Worm (Caenorhabditis elegans): ENCODE data around the gene nspd-4.

The nspd-4 gene

ce11 chrII:4883412-4883811, 41.0 kb downstream of the nspd-4 start, which contains the start of gene gst-8:
TSS of gene gst-8 (plus strand) at chrII:4883712.
- TF ChIP-seq tab-1 (GFP tag; IDR thresholded peaks at IDR 0.05) (no peak), ztf-23 (GFP tag; IDR thresholded peaks at IDR 0.05) (no peak)

DNA sequence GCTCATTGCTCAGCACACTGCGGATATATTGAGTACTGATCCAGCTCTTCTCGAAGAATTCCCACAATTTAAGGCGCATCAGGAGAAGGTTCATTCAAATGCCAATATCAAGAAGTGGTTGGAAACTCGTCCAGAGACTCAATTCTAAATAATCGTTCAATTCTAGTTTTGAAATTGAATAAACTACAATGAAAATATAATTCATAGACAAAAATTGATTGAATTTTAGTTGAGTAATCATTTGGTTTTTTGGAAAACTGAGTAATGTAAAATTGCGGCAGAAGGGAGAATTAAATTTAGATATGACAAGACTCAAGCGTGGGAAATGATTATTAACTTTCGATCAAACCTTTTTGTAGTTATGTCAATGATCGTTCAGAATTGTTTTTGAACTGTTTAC, 42.0 kb downstream of the nspd-4 start:
- TF ChIP-seq flt-1 (GFP tag; IDR thresholded peaks at IDR 0.05) (no peak), cog-1 (tag; optimal IDR thresholded peaks at IDR 0.05) (no peak), ref-1 (GFP tag; conservative IDR thresholded peaks at IDR 0.05) (no peak), tab-1 (GFP tag; IDR thresholded peaks at IDR 0.05) (no peak), T22C8.4 (GFP tag; IDR thresholded peaks at IDR 0.05) (no peak), klf-2 (GFP tag; conservative IDR thresholded peaks at IDR 0.05) (no peak), ztf-29 (GFP tag; IDR thresholded peaks at IDR 0.05) (no peak)

DNA sequence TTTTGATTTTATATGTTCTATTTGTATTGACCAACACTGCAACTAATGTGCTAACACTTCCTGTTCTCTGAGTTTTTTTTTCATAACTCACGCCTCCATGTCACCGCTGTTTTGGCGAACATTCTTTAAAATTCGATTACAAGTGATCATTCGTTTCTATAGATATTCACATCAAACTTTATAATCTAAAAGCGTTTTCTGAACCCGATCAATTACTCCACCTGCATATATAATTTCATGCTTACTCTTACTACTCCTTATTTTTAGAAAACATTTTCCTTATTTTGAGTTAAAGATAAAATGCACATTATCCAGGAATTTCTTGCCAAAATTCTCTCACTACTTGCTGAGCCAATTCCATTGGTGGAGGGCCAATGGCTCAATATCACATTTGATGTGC, 43.6 kb downstream of the nspd-4 start, which contains the start of gene R05F9.7:
R05F9.7 (plus strand) TSS at position 301 of the 400 bp plus-strand sequence.
- TF ChIP-seq flt-1 (GFP tag; IDR thresholded peaks at IDR 0.05) (no peak), T22C8.4 (GFP tag; IDR thresholded peaks at IDR 0.05) (no peak), tab-1 (GFP tag; IDR thresholded peaks at IDR 0.05) (no peak), ref-1 (GFP tag; conservative IDR thresholded peaks at IDR 0.05) (no peak), ztf-29 (GFP tag; IDR thresholded peaks at IDR 0.05) (no peak), klf-2 (GFP tag; conservative IDR thresholded peaks at IDR 0.05) (no peak), ztf-23 (GFP tag; IDR thresholded peaks at IDR 0.05) (no peak), med-1 (GFP tag; optimal IDR thresholded peaks at IDR 0.05; ENCODE audit: insufficient read depth) (no peak), cog-1 (tag; optimal IDR thresholded peaks at IDR 0.05) (no peak)

DNA sequence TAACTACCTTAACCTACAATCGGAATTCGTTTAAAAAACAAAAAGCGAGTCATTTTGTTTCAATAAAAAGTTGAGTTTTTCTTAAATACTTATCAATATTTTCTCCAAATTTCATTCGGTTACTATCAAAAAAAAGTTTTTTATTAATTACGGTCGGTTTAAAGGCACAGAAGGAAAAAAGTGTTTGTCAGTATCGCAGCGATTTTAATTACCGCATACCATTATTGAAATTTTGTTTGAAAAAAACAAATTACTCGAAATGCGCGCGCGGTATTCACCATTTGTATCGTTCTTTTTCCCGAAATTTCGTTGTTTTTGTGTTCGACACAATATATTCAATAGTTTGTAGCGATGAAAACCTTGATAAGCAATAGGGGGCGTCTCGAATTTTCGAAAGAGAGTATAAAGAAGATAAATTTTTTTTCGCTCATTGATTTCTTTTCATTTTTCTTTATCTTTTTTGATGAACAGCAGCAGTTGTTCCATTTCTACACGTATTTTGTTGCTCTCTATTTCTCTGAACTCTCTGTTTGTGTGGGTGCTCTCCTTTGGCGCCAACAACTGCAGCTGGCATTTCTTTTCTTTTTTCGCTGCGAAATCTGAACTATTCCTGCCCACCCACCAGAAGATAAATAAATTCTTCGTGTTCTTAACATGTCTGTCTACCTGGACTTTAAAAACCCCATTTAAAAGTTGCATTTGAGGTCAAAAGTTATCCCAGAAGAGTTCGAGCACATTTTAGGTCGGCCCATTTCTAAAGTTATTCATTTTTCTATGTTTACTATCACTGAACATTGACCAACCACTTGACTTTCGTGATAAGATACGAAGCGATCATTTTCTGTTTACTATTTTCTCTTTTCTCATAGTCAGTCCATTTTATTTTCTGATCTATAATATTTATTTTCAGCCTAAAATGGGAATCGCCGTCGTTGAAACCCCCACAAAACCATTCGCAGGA, 46.4 kb downstream of the nspd-4 start, which contains the start of gene pgm-1:
pgm-1 (plus strand) TSS at position 911 of the 961 bp plus-strand sequence.
- TF ChIP-seq cog-1 (tag; optimal IDR thresholded peaks at IDR 0.05) (no peak), flt-1 (GFP tag; IDR thresholded peaks at IDR 0.05) (no peak), tab-1 (GFP tag; IDR thresholded peaks at IDR 0.05) (no peak), ztf-29 (GFP tag; IDR thresholded peaks at IDR 0.05) (no peak), klf-2 (GFP tag; conservative IDR thresholded peaks at IDR 0.05) (no peak), ref-1 (GFP tag; conservative IDR thresholded peaks at IDR 0.05) (no peak), T22C8.4 (GFP tag; IDR thresholded peaks at IDR 0.05) (no peak), ztf-23 (GFP tag; IDR thresholded peaks at IDR 0.05) (no peak), med-1 (GFP tag; optimal IDR thresholded peaks at IDR 0.05; ENCODE audit: insufficient read depth) (no peak)

DNA sequence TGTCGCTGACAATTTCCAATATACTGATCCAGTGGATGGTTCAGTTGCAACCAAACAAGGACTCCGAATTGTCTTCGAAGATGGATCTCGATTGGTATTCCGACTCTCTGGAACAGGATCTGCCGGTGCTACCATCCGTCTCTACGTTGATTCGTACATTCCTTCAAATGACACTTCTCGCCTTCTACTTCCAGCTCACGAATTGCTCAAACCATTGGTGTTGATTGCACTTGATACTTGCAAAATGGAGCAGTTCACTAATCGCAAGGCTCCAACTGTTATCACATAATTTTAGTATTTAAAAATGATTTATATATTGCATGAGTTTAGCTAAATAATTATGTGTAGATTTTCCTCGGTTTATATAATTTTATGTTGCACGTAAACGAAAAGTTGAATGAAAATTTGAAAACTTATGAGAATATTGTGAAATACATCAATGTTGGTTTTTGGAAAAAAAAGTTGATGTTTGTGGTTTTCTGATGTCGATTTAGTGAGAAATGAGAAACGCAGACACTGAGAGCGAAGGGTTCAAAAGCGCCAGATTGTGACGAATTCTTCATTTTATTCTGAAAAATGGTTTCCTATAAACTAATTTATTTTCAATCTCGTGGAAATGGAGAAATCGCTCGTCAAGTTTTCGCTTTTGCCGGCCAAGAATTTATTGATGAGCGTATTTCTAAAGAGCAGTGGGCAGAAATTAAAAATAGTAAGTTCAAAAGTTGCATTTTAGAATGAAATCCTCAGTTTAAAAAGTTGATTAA, 48.8 kb downstream of the nspd-4 start, which contains the start of gene gst-9:
gst-9 (plus strand) TSS at position 574 of the 764 bp plus-strand sequence.
- no peak for TF ChIP-seq ztf-29 (GFP tag; IDR thresholded peaks at IDR 0.05)
- TF ChIP-seq ztf-23 (GFP tag; IDR thresholded peaks at IDR 0.05) = no peak
- no peak for TF ChIP-seq T22C8.4 (GFP tag; IDR thresholded peaks at IDR 0.05)
- TF ChIP-seq med-1 (GFP tag; optimal IDR thresholded peaks at IDR 0.05; ENCODE audit: insufficient read depth) = no peak
- TF ChIP-seq ref-1 (GFP tag; conservative IDR thresholded peaks at IDR 0.05) = no peak
- TF ChIP-seq cog-1 (tag; optimal IDR thresholded peaks at IDR 0.05) = no peak
- TF ChIP-seq tab-1 (GFP tag; IDR thresholded peaks at IDR 0.05) = no peak
- TF ChIP-seq klf-2 (GFP tag; conservative IDR thresholded peaks at IDR 0.05) = no peak
- TF ChIP-seq flt-1 (GFP tag; IDR thresholded peaks at IDR 0.05) = no peak
